Worm (Caenorhabditis elegans) whole organism, dauer: ENCODE results near the gene C44C10.9.

Source experiments
- unc-62 ChIP-seq: sonication (generic microtip); optimal IDR thresholded peaks from 2 replicates; lab custom pipeline; 2017; ENCODE audit warnings: missing biosample characterization, missing genetic modification reagents, missing genetic modification characterization

Gene C44C10.9

ce11 chrX:11720058-11720457 is 3.7 kb upstream of the C44C10.9 start:
- no peak for TF ChIP-seq unc-62

- TF ChIP-seq unc-62 = no peak
These were observed 2.4 kb upstream of the C44C10.9 start for ce11 chrX:11718751-11719150.

ce11 chrX:11712230-11712853 is 4.0 kb downstream of the C44C10.9 start, which contains the start of gene col-180:
Gene col-180 (minus strand): TSS chrX:11712280.
- TF ChIP-seq unc-62 = no peak

- TF ChIP-seq unc-62 = no peak
These were observed 4.8 kb downstream of the C44C10.9 start for ce11 chrX:11711437-11712080.

- no peak for TF ChIP-seq unc-62
These were observed 6.1 kb downstream of the C44C10.9 start, which contains the start of gene C44C10.11 for ce11 chrX:11710229-11710628. Gene C44C10.11 (minus strand): TSS chrX:11710343.

- no peak for TF ChIP-seq unc-62
These were observed 14.1 kb downstream of the C44C10.9 start, which contains the start of gene C44C10.3 for ce11 chrX:11702236-11702635. Gene C44C10.3 (plus strand): TSS chrX:11702536.

ce11 chrX:11700263-11700662 is 16.1 kb downstream of the C44C10.9 start, which contains the start of gene C44C10.15:
Gene C44C10.15 (minus strand): TSS chrX:11700363.
- no peak for TF ChIP-seq unc-62

ce11 chrX:11696696-11697095 is 19.6 kb downstream of the C44C10.9 start, which contains the start of gene C44C10.12:
Gene C44C10.12 (plus strand): TSS chrX:11696996.
- TF ChIP-seq unc-62 = no peak

ce11 chrX:11693092-11693491 is 23.2 kb downstream of the C44C10.9 start, which contains the start of gene smcl-1:
Gene smcl-1 (plus strand): TSS chrX:11693464.
- TF ChIP-seq unc-62 = no peak

ce11 chrX:11690014-11690591 is 26.2 kb downstream of the C44C10.9 start, which contains the start of the genes C44C10.10 and C44C10.5:
Gene C44C10.10 (plus strand): TSS chrX:11690314.
Gene C44C10.5 (plus strand): TSS chrX:11690541.
- no peak for TF ChIP-seq unc-62

ce11 chrX:11687836-11688319 is 28.4 kb downstream of the C44C10.9 start, which contains the start of gene C44C10.7:
Gene C44C10.7 (minus strand): TSS chrX:11688269.
- TF ChIP-seq unc-62 = no peak

ce11 chrX:11684261-11684660 is 32.1 kb downstream of the C44C10.9 start, which contains the start of gene hnd-1:
Gene hnd-1 (plus strand): TSS chrX:11684561.
- no peak for TF ChIP-seq unc-62

- TF ChIP-seq unc-62 = no peak
These were observed 35.5 kb downstream of the C44C10.9 start, which contains the start of gene T04F8.7 for ce11 chrX:11680851-11681250. Gene T04F8.7 (minus strand): TSS chrX:11680980.

- no peak for TF ChIP-seq unc-62
These were observed 36.9 kb downstream of the C44C10.9 start for ce11 chrX:11679211-11679977.

ce11 chrX:11675573-11675972 is 40.7 kb downstream of the C44C10.9 start:
- TF ChIP-seq unc-62 = no peak

- TF ChIP-seq unc-62 = no peak
These were observed 43.1 kb downstream of the C44C10.9 start for ce11 chrX:11673063-11673759.
